Fruit fly (Drosophila melanogaster) whole organism, embryonic: Measurements from ENCODE around the gene LanB2.

Source experiments
- Bgb ChIP-seq: fragments of 200-800 bp; sonication (Bioruptor generic); IDR thresholded peaks from 2 replicates; pipeline ENCODE4 v1.3.6; 2022; ENCODE audit warnings: missing biosample characterization, missing genetic modification characterization; ENCODE audit not compliant: partially characterized antibody
- CG10274 ChIP-seq: fragments of 200-800 bp; sonication (Bioruptor generic); optimal IDR thresholded peaks from 3 replicates; lab custom pipeline; 2017; ENCODE audit warnings: missing biosample characterization, mild to moderate bottlenecking, missing genetic modification characterization
- CG10543 ChIP-seq: fragments of 200-800 bp; sonication (Bioruptor generic); optimal IDR thresholded peaks from 3 replicates; lab custom pipeline; 2017; ENCODE audit warnings: missing biosample characterization, mild to moderate bottlenecking, missing genetic modification characterization, moderate library complexity
- CG11398 ChIP-seq: fragments of 200-800 bp; sonication (Bioruptor generic); optimal IDR thresholded peaks from 2 replicates; lab custom pipeline; 2016; ENCODE audit warnings: missing biosample characterization, missing genetic modification characterization
- CG12071 ChIP-seq: fragments of 200-800 bp; sonication (Bioruptor generic); optimal IDR thresholded peaks from 3 replicates; lab custom pipeline; 2018; ENCODE audit warnings: missing biosample characterization, mild to moderate bottlenecking, missing genetic modification characterization
- CG13424 ChIP-seq: fragments of 200-800 bp; sonication (Bioruptor generic); optimal IDR thresholded peaks from 2 replicates; lab custom pipeline; 2019; ENCODE audit warnings: missing biosample characterization, mild to moderate bottlenecking, missing genetic modification characterization, moderate library complexity
- CG15269 ChIP-seq: fragments of 200-800 bp; sonication (Bioruptor generic); optimal IDR thresholded peaks from 2 replicates; lab custom pipeline; 2018; ENCODE audit warnings: missing biosample characterization, mild to moderate bottlenecking, missing genetic modification characterization, moderate library complexity
- CG1647 ChIP-seq: fragments of 200-800 bp; sonication (Bioruptor generic); optimal IDR thresholded peaks from 3 replicates; lab custom pipeline; 2016; ENCODE audit warnings: missing biosample characterization, missing genetic modification characterization
- CG16813 ChIP-seq: fragments of 200-800 bp; sonication (Bioruptor generic); IDR thresholded peaks from 3 replicates; pipeline ENCODE4 v1.3.6; 2022; ENCODE audit warnings: missing biosample characterization, missing genetic modification characterization; ENCODE audit not compliant: partially characterized antibody
- CG17186 ChIP-seq: fragments of 200-800 bp; sonication (Bioruptor generic); optimal IDR thresholded peaks from 3 replicates; lab custom pipeline; 2017; ENCODE audit warnings: missing biosample characterization, missing genetic modification reagents, missing genetic modification characterization
- CG17829 ChIP-seq: fragments of 200-800 bp; optimal IDR thresholded peaks from 2 replicates; lab custom pipeline; 2019; ENCODE audit warnings: missing biosample characterization, mild to moderate bottlenecking, missing genetic modification characterization, moderate library complexity
- CG1832 ChIP-seq: fragments of 200-800 bp; sonication (Bioruptor generic); optimal IDR thresholded peaks from 2 replicates; lab custom pipeline; 2017; ENCODE audit warnings: missing biosample characterization, mild to moderate bottlenecking, missing genetic modification characterization, inconsistent platforms
- CG18599 ChIP-seq: fragments of 200-800 bp; sonication (Bioruptor generic); optimal IDR thresholded peaks from 3 replicates; lab custom pipeline; 2017; ENCODE audit warnings: missing biosample characterization, missing genetic modification characterization, mild to moderate bottlenecking, moderate library complexity, missing genetic modification reagents
- CG6813 ChIP-seq: fragments of 200-800 bp; sonication (Bioruptor generic); optimal IDR thresholded peaks from 2 replicates; lab custom pipeline; 2017; ENCODE audit warnings: missing biosample characterization, missing genetic modification characterization, mild to moderate bottlenecking, moderate library complexity, missing genetic modification reagents
- CG7963 ChIP-seq: fragments of 200-800 bp; sonication (Bioruptor generic); IDR thresholded peaks from 3 replicates; pipeline ENCODE4 v1.3.6; 2022; ENCODE audit warnings: missing biosample characterization, missing genetic modification characterization; ENCODE audit not compliant: partially characterized antibody
- Dip3 ChIP-seq: fragments of 200-800 bp; sonication (Bioruptor generic); optimal IDR thresholded peaks from 3 replicates; lab custom pipeline; 2016; ENCODE audit warnings: missing biosample characterization, missing genetic modification characterization
- Drgx ChIP-seq: fragments of 200-800 bp; sonication (Bioruptor generic); IDR thresholded peaks from 2 replicates; pipeline ENCODE4 v1.3.6; 2022; ENCODE audit warnings: missing biosample characterization, missing genetic modification characterization
- HLH4C ChIP-seq: fragments of 200-800 bp; sonication (Bioruptor generic); IDR thresholded peaks from 3 replicates; pipeline ENCODE4 v1.3.6; 2022; ENCODE audit warnings: missing biosample characterization, missing genetic modification characterization; ENCODE audit not compliant: partially characterized antibody
- Kr ChIP-seq: fragments of 200-800 bp; sonication (Bioruptor generic); optimal IDR thresholded peaks from 2 replicates; lab custom pipeline; 2017; ENCODE audit warnings: missing biosample characterization, mild to moderate bottlenecking, missing genetic modification characterization
- Lhr ChIP-seq: fragments of 200-800 bp; sonication (Bioruptor generic); optimal IDR thresholded peaks from 3 replicates; lab custom pipeline; 2017; ENCODE audit warnings: mild to moderate bottlenecking, missing biosample characterization, missing genetic modification reagents, missing genetic modification characterization
- NFAT ChIP-seq: fragments of 200-800 bp; sonication (Bioruptor generic); IDR thresholded peaks from 2 replicates; pipeline ENCODE4 v1.3.6; 2022; ENCODE audit warnings: missing biosample characterization, missing genetic modification characterization
- NK7.1 ChIP-seq: fragments of 200-800 bp; sonication (Bioruptor generic); optimal IDR thresholded peaks from 3 replicates; lab custom pipeline; 2016; ENCODE audit warnings: missing biosample characterization, missing genetic modification characterization
- Sry-β ChIP-seq: fragments of 200-800 bp; sonication (Bioruptor generic); optimal IDR thresholded peaks from 2 replicates; lab custom pipeline; 2018; ENCODE audit warnings: missing biosample characterization, mild to moderate bottlenecking, missing genetic modification characterization, moderate library complexity
- Trl ChIP-seq, 3 experiments: fragments of >200 bp in 2 of 3; fragments of 200-800 bp in 1 of 3; sonication (Bioruptor generic) in 1 of 3; optimal IDR thresholded peaks; 2 replicates in 1 of 3; 3 replicates in 2 of 3; lab custom pipeline; 2016 to 2017; ENCODE audit warnings: missing biosample characterization in 1 of 3, missing genetic modification characterization in 1 of 3
- abd-A ChIP-seq: fragments of 200-800 bp; sonication (Bioruptor generic); optimal IDR thresholded peaks from 3 replicates; lab custom pipeline; 2019; ENCODE audit warnings: missing biosample characterization, mild to moderate bottlenecking, missing genetic modification characterization, moderate library complexity
- amos ChIP-seq: fragments of 200-800 bp; sonication (Bioruptor generic); IDR thresholded peaks from 2 replicates; pipeline ENCODE4 v1.3.6; 2022; ENCODE audit warnings: missing biosample characterization, missing genetic modification characterization; ENCODE audit not compliant: partially characterized antibody
- ara ChIP-seq: fragments of 200-800 bp; sonication (Bioruptor generic); IDR thresholded peaks from 2 replicates; pipeline ENCODE4 v1.3.6; 2022; ENCODE audit warnings: missing biosample characterization, missing genetic modification characterization
- bbx ChIP-seq: fragments of 200-800 bp; sonication (Bioruptor generic); IDR thresholded peaks from 2 replicates; pipeline ENCODE4 v1.3.6; 2022; ENCODE audit warnings: missing biosample characterization, missing genetic modification characterization; ENCODE audit not compliant: partially characterized antibody
- cad ChIP-seq: fragments of >200 bp; optimal IDR thresholded peaks from 2 replicates; lab custom pipeline; 2017; ENCODE audit warnings: missing biosample characterization, missing genetic modification characterization
- cas ChIP-seq: fragments of 200-800 bp; sonication (Bioruptor generic); IDR thresholded peaks from 2 replicates; pipeline ENCODE4 v1.3.6; 2022; ENCODE audit warnings: missing biosample characterization, missing genetic modification characterization
- chinmo ChIP-seq: fragments of 200-800 bp; sonication (Bioruptor generic); IDR thresholded peaks from 4 replicates; pipeline ENCODE4 v1.3.6; 2022; ENCODE audit warnings: missing biosample characterization, missing genetic modification characterization; ENCODE audit not compliant: partially characterized antibody
- chm ChIP-seq: fragments of 200-800 bp; sonication (Bioruptor generic); IDR thresholded peaks from 2 replicates; pipeline ENCODE4 v1.3.6; 2022; ENCODE audit warnings: missing biosample characterization, missing genetic modification characterization
- dati ChIP-seq: fragments of 200-800 bp; sonication (Bioruptor generic); IDR thresholded peaks from 2 replicates; pipeline ENCODE4 v1.3.6; 2022; ENCODE audit warnings: missing biosample characterization, missing genetic modification characterization
- emc ChIP-seq: fragments of 200-800 bp; sonication (Bioruptor generic); optimal IDR thresholded peaks from 2 replicates; lab custom pipeline; 2016; ENCODE audit warnings: missing biosample characterization, missing genetic modification characterization
- ewg ChIP-seq: fragments of 200-800 bp; sonication (Bioruptor generic); optimal IDR thresholded peaks from 3 replicates; lab custom pipeline; 2017; ENCODE audit warnings: mild to moderate bottlenecking, missing biosample characterization, missing genetic modification reagents, missing genetic modification characterization
- fd102C ChIP-seq: fragments of 200-800 bp; sonication (Bioruptor generic); optimal IDR thresholded peaks from 2 replicates; lab custom pipeline; 2018; ENCODE audit warnings: missing biosample characterization, mild to moderate bottlenecking, missing genetic modification characterization, moderate library complexity
- hkb ChIP-seq, 2 experiments: fragments of 200-800 bp in 1 of 2; fragments of >200 bp in 1 of 2; sonication (Bioruptor generic) in 1 of 2; IDR thresholded peaks in 1 of 2; optimal IDR thresholded peaks in 1 of 2; 2 replicates each; pipeline versions ENCODE4 v1.3.6 to Lab custom; 2017 to 2022; ENCODE audit warnings: missing biosample characterization in 1 of 2, missing genetic modification characterization in 1 of 2
- insv ChIP-seq, 2 experiments: fragments of 200-800 bp; sonication (Bioruptor generic); optimal IDR thresholded peaks; 3 replicates each; lab custom pipeline; 2016 to 2018; ENCODE audit warnings: missing biosample characterization in 2 of 2, missing genetic modification characterization in 2 of 2
- knrl ChIP-seq: fragments of 200-800 bp; sonication (Bioruptor generic); IDR thresholded peaks from 3 replicates; pipeline ENCODE4 v1.3.6; 2022; ENCODE audit warnings: missing biosample characterization, missing genetic modification characterization; ENCODE audit not compliant: partially characterized antibody
- nmo ChIP-seq: fragments of 200-800 bp; sonication (Bioruptor generic); optimal IDR thresholded peaks from 2 replicates; lab custom pipeline; 2018; ENCODE audit warnings: missing biosample characterization, mild to moderate bottlenecking, missing genetic modification characterization, moderate library complexity
- seq ChIP-seq: fragments of 200-800 bp; sonication (Bioruptor generic); IDR thresholded peaks from 2 replicates; pipeline ENCODE4 v1.3.6; 2022; ENCODE audit warnings: missing biosample characterization, missing genetic modification characterization
- sna ChIP-seq: fragments of 200-800 bp; sonication (Bioruptor generic); IDR thresholded peaks from 2 replicates; pipeline ENCODE4 v1.3.6; 2022; ENCODE audit warnings: missing biosample characterization, missing genetic modification characterization; ENCODE audit not compliant: partially characterized antibody
- tap ChIP-seq: fragments of 200-800 bp; optimal IDR thresholded peaks from 3 replicates; lab custom pipeline; 2019; ENCODE audit warnings: missing biosample characterization, mild to moderate bottlenecking, missing genetic modification characterization, moderate library complexity
- trem ChIP-seq: fragments of 200-800 bp; optimal IDR thresholded peaks from 3 replicates; lab custom pipeline; 2019; ENCODE audit warnings: missing biosample characterization, mild to moderate bottlenecking, missing genetic modification characterization, moderate library complexity
- zen2 ChIP-seq: fragments of 200-800 bp; sonication (Bioruptor generic); IDR thresholded peaks from 3 replicates; pipeline ENCODE4 v1.3.6; 2022; ENCODE audit warnings: missing biosample characterization, missing genetic modification characterization; ENCODE audit not compliant: partially characterized antibody

LanB2 gene

DNA sequence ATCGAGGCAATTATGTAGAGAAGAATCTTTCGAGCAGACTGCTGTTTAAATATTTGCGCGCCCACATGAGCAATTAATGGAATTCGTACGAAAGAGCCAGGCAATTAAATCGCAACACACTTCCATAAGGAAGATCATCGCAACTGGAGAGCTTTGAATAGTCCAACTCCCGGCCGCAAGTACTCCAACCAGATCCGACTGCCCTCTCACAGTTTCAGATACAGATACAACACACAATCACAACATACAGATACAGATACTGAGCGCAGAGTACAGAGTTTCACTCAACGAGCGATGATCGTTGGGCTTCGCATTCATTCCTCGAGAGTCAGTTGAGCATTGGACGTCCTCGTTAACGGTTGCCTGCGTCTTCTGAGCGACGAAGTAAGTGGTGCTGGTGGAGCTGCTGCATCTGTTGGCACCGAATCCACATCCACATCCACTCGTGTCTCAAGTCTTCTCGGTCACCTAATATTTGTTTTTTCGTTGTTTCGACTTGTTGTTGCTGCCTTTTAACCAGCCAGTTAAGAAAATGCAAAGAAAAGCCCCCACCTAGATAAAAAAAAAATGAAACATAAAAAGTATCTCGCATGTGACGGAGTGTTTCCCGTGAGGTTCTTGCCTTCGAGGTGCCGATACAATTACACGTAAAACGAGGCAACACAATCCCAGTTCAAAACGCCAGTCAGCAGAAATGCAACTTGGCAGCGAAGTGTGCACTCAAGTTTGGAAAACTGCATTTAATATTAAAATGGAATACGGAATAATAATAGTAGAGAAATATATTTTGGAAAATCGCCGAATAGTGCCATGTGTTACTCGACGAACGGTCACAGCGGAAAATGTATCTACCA, at the start of gene LanB2 (continued):
- TF ChIP-seq Dip3 (no peak), knrl (GFP tag; lab: Robert Waterston, UW) (no peak), CG13424 (tag; lab: Kevin White, UChicago) (no peak), emc (no peak), Kr (no peak), sna (GFP tag; lab: Robert Waterston, UW) (no peak), CG11398 (GFP tag; lab: Kevin White, UChicago) (peak; percentile 21), cad (GFP tag; lab: Kevin White, UChicago) (no peak), CG17186 (no peak), bbx (GFP tag; lab: Robert Waterston, UW) (peak; percentile 57; the same call in 1 of the 2 replicates), abd-A (tag; lab: Kevin White, UChicago) (peak; percentile 41), amos (GFP tag; lab: Robert Waterston, UW) (peak; percentile 28; the same call in 1 of the 2 replicates), chm (GFP tag; lab: Robert Waterston, UW) (0 out of 2 replicates have a peak, but pooled peaks have one; percentile 44), CG1832 (no peak), chinmo (GFP tag; lab: Robert Waterston, UW) (peak; percentile 63; the same call in 1 of the 4 replicates), CG17829 (tag; lab: Kevin White, UChicago) (peak; percentile 37), dati (GFP tag; lab: Robert Waterston, UW) (no peak), nmo (GFP tag; lab: Kevin White, UChicago) (no peak), Bgb (GFP tag; lab: Robert Waterston, UW) (no peak), trem (no peak), seq (GFP tag; lab: Robert Waterston, UW) (no peak), zen2 (peak; percentile 39; the same call in 1 of the 3 replicates), CG18599 (peak; percentile 54), CG6813 (GFP tag; lab: Kevin White, UChicago) (peak; percentile 43), CG10543 (GFP tag; lab: Kevin White, UChicago) (peak; percentile 50), fd102C (GFP tag; lab: Kevin White, UChicago) (peak; percentile 14), NFAT (GFP tag; lab: Robert Waterston, UW) (no peak), Sry-β (GFP tag; lab: Kevin White, UChicago) (no peak), ewg (GFP tag; lab: Kevin White, UChicago) (no peak), Lhr (GFP tag; lab: Kevin White, UChicago) (no peak), CG15269 (tag; lab: Kevin White, UChicago) (no peak), HLH4C (GFP tag; lab: Robert Waterston, UW) (peak; percentile 25; the same call in 1 of the 3 replicates), ara (GFP tag; lab: Robert Waterston, UW) (0 out of 2 replicates have a peak, but pooled peaks have one; percentile 29), CG7963 (GFP tag; lab: Robert Waterston, UW) (no peak), CG12071 (peak; percentile 54), insv (GFP tag; optimal IDR thresholded peaks at IDR 0.05; lab: Kevin White, UChicago) (peak in 1 of 2 experiments; percentile 87), CG16813 (GFP tag; lab: Robert Waterston, UW) (no peak), Trl (optimal IDR thresholded peaks at IDR 0.05; lab: Kevin White, UChicago) (peak; percentile 63 to 71), Trl (GFP tag; optimal IDR thresholded peaks at IDR 0.05; lab: Kevin White, UChicago) (no peak), CG10274 (GFP tag; lab: Kevin White, UChicago) (no peak), CG1647 (no peak), cas (GFP tag; lab: Robert Waterston, UW) (no peak), hkb (optimal IDR thresholded peaks at IDR 0.05; lab: Kevin White, UChicago) (no peak), hkb (GFP tag; IDR thresholded peaks at IDR 0.05; lab: Robert Waterston, UW) (peak; percentile 38; the same call in 1 of the 2 replicates), tap (no peak), Drgx (GFP tag; lab: Robert Waterston, UW) (0 out of 2 replicates have a peak, but pooled peaks have one; percentile 13), NK7.1 (GFP tag; lab: Kevin White, UChicago) (no peak)
